Fruit fly (Drosophila melanogaster): Measurements from ENCODE around the gene Muc18B.

dm6 chrX:19265802-19266479, 50.6 kb downstream of the Muc18B start:
- no peak for TF ChIP-seq pan (optimal IDR thresholded peaks at IDR 0.05)
- TF ChIP-seq psq (optimal IDR thresholded peaks at IDR 0.05) = no peak
- TF ChIP-seq CG8478 (optimal IDR thresholded peaks at IDR 0.05) = no peak
- no peak for TF ChIP-seq usp (GFP tag; optimal IDR thresholded peaks at IDR 0.05)

All from whole organism.